Fruit fly (Drosophila melanogaster) whole organism, embryonic: Measurements from ENCODE around the gene CG34242.

Source experiments
- Atf-2 ChIP-seq: fragments of 200-800 bp; sonication (Bioruptor generic); optimal IDR thresholded peaks from 2 replicates; lab custom pipeline; 2016; ENCODE audit warnings: missing biosample characterization, missing genetic modification characterization
- Bdp1 ChIP-seq: fragments of 200-800 bp; sonication (Bioruptor generic); optimal IDR thresholded peaks from 3 replicates; lab custom pipeline; 2016; ENCODE audit warnings: missing biosample characterization, missing genetic modification characterization
- CG10209 ChIP-seq: fragments of 200-800 bp; sonication (Bioruptor generic); optimal IDR thresholded peaks from 3 replicates; lab custom pipeline; 2017; ENCODE audit warnings: missing biosample characterization, mild to moderate bottlenecking, missing genetic modification characterization, missing genetic modification reagents
- CG11456 ChIP-seq: fragments of 200-800 bp; sonication (Bioruptor generic); IDR thresholded peaks from 3 replicates; pipeline ENCODE4 v1.3.6; 2022; ENCODE audit warnings: missing biosample characterization, missing genetic modification characterization
- CG12769 ChIP-seq: fragments of 200-800 bp; sonication (Bioruptor generic); optimal IDR thresholded peaks from 2 replicates; lab custom pipeline; 2019; ENCODE audit warnings: missing biosample characterization, mild to moderate bottlenecking, missing genetic modification characterization, moderate library complexity
- CG15073 ChIP-seq: fragments of 200-800 bp; sonication (Bioruptor generic); optimal IDR thresholded peaks from 2 replicates; lab custom pipeline; 2016; ENCODE audit warnings: missing biosample characterization, missing genetic modification characterization
- CG1602 ChIP-seq: fragments of 200-800 bp; sonication (Bioruptor generic); optimal IDR thresholded peaks from 3 replicates; lab custom pipeline; 2016; ENCODE audit warnings: missing biosample characterization, missing genetic modification characterization
- CG17612 ChIP-seq: fragments of 200-800 bp; sonication (Bioruptor generic); IDR thresholded peaks from 2 replicates; pipeline ENCODE4 v1.3.6; 2022; ENCODE audit warnings: missing biosample characterization, missing genetic modification characterization
- CG2199 ChIP-seq: fragments of 200-800 bp; sonication (Bioruptor generic); IDR thresholded peaks from 3 replicates; pipeline ENCODE4 v1.3.6; 2022; ENCODE audit warnings: missing biosample characterization, missing genetic modification characterization
- CG31441 ChIP-seq: fragments of 200-800 bp; sonication (Bioruptor generic); IDR thresholded peaks from 2 replicates; pipeline ENCODE4 v1.3.6; 2022; ENCODE audit warnings: missing biosample characterization, missing genetic modification characterization
- CG32772 ChIP-seq: fragments of 200-800 bp; sonication (Bioruptor generic); IDR thresholded peaks from 2 replicates; pipeline ENCODE4 v1.3.6; 2022; ENCODE audit warnings: missing biosample characterization, missing genetic modification characterization
- CG4360 ChIP-seq: fragments of 200-800 bp; sonication (Bioruptor generic); IDR thresholded peaks from 2 replicates; pipeline ENCODE4 v1.3.6; 2022; ENCODE audit warnings: missing biosample characterization, missing genetic modification characterization
- CG7357 ChIP-seq: fragments of 200-800 bp; sonication (Bioruptor generic); IDR thresholded peaks from 3 replicates; pipeline ENCODE4 v1.3.6; 2022; ENCODE audit warnings: missing biosample characterization, missing genetic modification characterization
- CG7745 ChIP-seq: fragments of 200-800 bp; sonication (Bioruptor generic); optimal IDR thresholded peaks from 2 replicates; lab custom pipeline; 2018; ENCODE audit warnings: missing biosample characterization, mild to moderate bottlenecking, missing genetic modification characterization, moderate library complexity
- CG8944 ChIP-seq: fragments of 200-800 bp; sonication (Bioruptor generic); optimal IDR thresholded peaks from 3 replicates; lab custom pipeline; 2016; ENCODE audit warnings: missing biosample characterization, missing genetic modification characterization
- CG9215 ChIP-seq: fragments of 200-800 bp; sonication (Bioruptor generic); IDR thresholded peaks from 2 replicates; pipeline ENCODE4 v1.3.6; 2022; ENCODE audit warnings: missing biosample characterization, missing genetic modification characterization
- CoRest ChIP-seq: fragments of 200-800 bp; sonication (Bioruptor generic); optimal IDR thresholded peaks from 3 replicates; lab custom pipeline; 2018; ENCODE audit warnings: missing biosample characterization, mild to moderate bottlenecking, missing genetic modification characterization, moderate library complexity
- Dfd ChIP-seq, 2 experiments: fragments of >200 bp; optimal IDR thresholded peaks; 2 replicates each; lab custom pipeline; 2017; ENCODE audit warnings: missing biosample characterization in 2 of 2, missing genetic modification characterization in 2 of 2
- Dll ChIP-seq: fragments of 200-800 bp; sonication (Bioruptor generic); IDR thresholded peaks from 4 replicates; pipeline ENCODE4 v1.3.6; 2022; ENCODE audit warnings: missing biosample characterization, missing genetic modification characterization; ENCODE audit not compliant: partially characterized antibody
- Ets65A ChIP-seq: fragments of 200-800 bp; sonication (Bioruptor generic); peaks from one replicate; lab custom pipeline; 2016; ENCODE audit warnings: missing biosample characterization, missing genetic modification characterization
- Ets97D ChIP-seq: fragments of 200-800 bp; sonication (Bioruptor generic); optimal IDR thresholded peaks from 3 replicates; lab custom pipeline; 2016; ENCODE audit warnings: missing biosample characterization, missing genetic modification characterization
- H2.0 ChIP-seq: fragments of 200-800 bp; sonication (Bioruptor generic); IDR thresholded peaks from 2 replicates; pipeline ENCODE4 v1.3.6; 2022; ENCODE audit warnings: missing biosample characterization, missing genetic modification characterization
- Hr51 ChIP-seq, 2 experiments: fragments of 200-800 bp; sonication (Bioruptor generic); optimal IDR thresholded peaks; 2 replicates in 1 of 2; 3 replicates in 1 of 2; lab custom pipeline; 2016 to 2018; ENCODE audit warnings: missing biosample characterization in 2 of 2, missing genetic modification characterization in 2 of 2, mild to moderate bottlenecking in 1 of 2, moderate library complexity in 1 of 2
- MESR4 ChIP-seq: fragments of 200-800 bp; sonication (Bioruptor generic); optimal IDR thresholded peaks from 2 replicates; lab custom pipeline; 2018; ENCODE audit warnings: missing biosample characterization, mild to moderate bottlenecking, missing genetic modification characterization, moderate library complexity
- Med ChIP-seq: fragments of 200-800 bp; sonication (Bioruptor generic); peaks from one replicate; lab custom pipeline; 2016; ENCODE audit warnings: missing biosample characterization, missing genetic modification characterization, mild to moderate bottlenecking, inconsistent platforms, moderate library complexity
- Nf-YA ChIP-seq: fragments of 200-800 bp; sonication (Bioruptor generic); IDR thresholded peaks from 2 replicates; pipeline ENCODE4 v1.3.6; 2022; ENCODE audit warnings: missing biosample characterization, missing genetic modification characterization
- Pdp1 ChIP-seq, 2 experiments: fragments of 200-800 bp; sonication (Bioruptor generic); optimal IDR thresholded peaks; 3 replicates each; lab custom pipeline; 2016; ENCODE audit warnings: missing biosample characterization in 2 of 2, missing genetic modification characterization in 2 of 2, mild to moderate bottlenecking in 1 of 2, moderate library complexity in 1 of 2
- Rx ChIP-seq: fragments of 200-800 bp; sonication (Bioruptor generic); IDR thresholded peaks from 2 replicates; pipeline ENCODE4 v1.3.6; 2022; ENCODE audit warnings: missing biosample characterization, missing genetic modification characterization
- Sox100B ChIP-seq: fragments of 200-800 bp; sonication (Bioruptor generic); optimal IDR thresholded peaks from 3 replicates; lab custom pipeline; 2018; ENCODE audit warnings: missing biosample characterization, mild to moderate bottlenecking, missing genetic modification characterization
- al ChIP-seq: fragments of 200-800 bp; sonication (Bioruptor generic); IDR thresholded peaks from 2 replicates; pipeline ENCODE4 v1.3.6; 2022; ENCODE audit warnings: missing biosample characterization, missing genetic modification characterization
- amos ChIP-seq: fragments of 200-800 bp; sonication (Bioruptor generic); IDR thresholded peaks from 2 replicates; pipeline ENCODE4 v1.3.6; 2022; ENCODE audit warnings: missing biosample characterization, missing genetic modification characterization; ENCODE audit not compliant: partially characterized antibody
- bowl ChIP-seq: fragments of 200-800 bp; sonication (Bioruptor generic); IDR thresholded peaks from 2 replicates; pipeline ENCODE4 v1.3.6; 2022; ENCODE audit warnings: missing biosample characterization, missing genetic modification characterization
- ci ChIP-seq: fragments of 200-800 bp; sonication (Bioruptor generic); IDR thresholded peaks from 3 replicates; pipeline ENCODE4 v1.3.6; 2022; ENCODE audit warnings: missing biosample characterization, missing genetic modification characterization
- h ChIP-seq: fragments of >200 bp; optimal IDR thresholded peaks from 2 replicates; lab custom pipeline; 2017
- hbn ChIP-seq: fragments of 200-800 bp; sonication (Bioruptor generic); IDR thresholded peaks from 2 replicates; pipeline ENCODE4 v1.3.6; 2022; ENCODE audit warnings: missing biosample characterization, missing genetic modification characterization; ENCODE audit not compliant: partially characterized antibody
- ken ChIP-seq: fragments of 200-800 bp; sonication (Bioruptor generic); IDR thresholded peaks from 3 replicates; pipeline ENCODE4 v1.3.6; 2022; ENCODE audit warnings: missing biosample characterization, missing genetic modification characterization
- lab ChIP-seq: fragments of 200-800 bp; sonication (Bioruptor generic); optimal IDR thresholded peaks from 3 replicates; lab custom pipeline; 2017; ENCODE audit warnings: missing biosample characterization, missing genetic modification characterization, mild to moderate bottlenecking, moderate library complexity, missing genetic modification reagents
- org-1 ChIP-seq: fragments of 200-800 bp; sonication (Bioruptor generic); optimal IDR thresholded peaks from 2 replicates; lab custom pipeline; 2017; ENCODE audit warnings: missing biosample characterization, missing genetic modification characterization
- pan ChIP-seq, 4 experiments: fragments of >200 bp in 3 of 4; fragments of 200-800 bp in 1 of 4; sonication (Bioruptor generic) in 1 of 4; optimal IDR thresholded peaks in 3 of 4; IDR thresholded peaks in 1 of 4; 2 replicates each; pipeline versions ENCODE4 v1.3.6 to Lab custom; 2017 to 2022; ENCODE audit warnings: missing biosample characterization in 2 of 4, missing genetic modification characterization in 2 of 4, mixed read lengths in 1 of 4
- pho ChIP-seq: fragments of 200-800 bp; sonication (Bioruptor generic); optimal IDR thresholded peaks from 2 replicates; lab custom pipeline; 2016; ENCODE audit warnings: missing biosample characterization, missing genetic modification characterization
- pum ChIP-seq: fragments of 200-800 bp; sonication (Bioruptor generic); optimal IDR thresholded peaks from 2 replicates; lab custom pipeline; 2016; ENCODE audit warnings: missing biosample characterization, missing genetic modification characterization
- run ChIP-seq: fragments of 200-800 bp; sonication (Bioruptor generic); optimal IDR thresholded peaks from 3 replicates; lab custom pipeline; 2018; ENCODE audit warnings: missing biosample characterization, mild to moderate bottlenecking, missing genetic modification characterization
- sens ChIP-seq: fragments of 200-800 bp; sonication (Bioruptor generic); peaks from one replicate; lab custom pipeline; 2016; ENCODE audit warnings: missing biosample characterization, missing genetic modification characterization
- seq ChIP-seq: fragments of 200-800 bp; sonication (Bioruptor generic); IDR thresholded peaks from 2 replicates; pipeline ENCODE4 v1.3.6; 2022; ENCODE audit warnings: missing biosample characterization, missing genetic modification characterization
- wdn ChIP-seq: fragments of 200-800 bp; sonication (Bioruptor generic); IDR thresholded peaks from 2 replicates; pipeline ENCODE4 v1.3.6; 2022; ENCODE audit warnings: missing biosample characterization, missing genetic modification characterization

Gene CG34242

DNA sequence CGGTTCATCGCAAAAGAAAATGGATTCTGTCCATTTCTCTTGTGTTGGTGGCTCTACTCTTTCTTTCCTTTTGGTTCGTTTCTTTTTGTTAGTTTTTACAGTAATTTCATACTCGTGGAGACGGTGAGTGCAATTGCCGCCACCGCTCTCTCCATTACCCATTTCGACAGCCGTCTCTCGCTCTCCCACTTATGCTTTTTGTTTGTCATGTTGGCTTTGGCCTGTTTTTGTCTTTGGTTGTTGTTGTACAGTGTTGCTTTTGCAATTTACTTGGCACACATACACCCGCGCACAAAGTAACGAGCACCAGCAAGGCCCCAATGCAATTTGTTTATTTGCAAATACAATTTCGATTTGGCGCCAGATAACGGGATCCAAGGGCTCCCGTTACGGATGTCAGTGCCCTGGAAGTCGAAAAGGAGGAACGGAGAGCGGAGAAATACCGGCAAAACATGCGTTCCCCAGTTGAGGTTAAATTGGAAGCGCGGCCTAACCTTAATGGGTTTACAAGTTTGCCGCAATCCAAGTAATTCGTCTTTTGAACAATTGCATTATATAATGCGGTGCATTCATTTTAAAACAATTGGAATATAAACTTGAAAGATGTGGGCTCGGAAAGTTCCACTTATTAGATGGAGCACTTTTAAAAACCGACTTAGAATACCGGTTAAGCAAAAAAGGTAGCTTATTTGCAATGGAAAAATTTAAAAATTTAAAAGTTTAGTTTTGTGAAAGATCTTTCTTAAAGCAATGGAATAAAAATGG lies 17.9 kb upstream of the CG34242 start (continued):
- TF ChIP-seq CG2199 (GFP tag; lab: Robert Waterston, UW) (0 out of 3 replicates have a peak, but pooled peaks have one; percentile 7), hbn (GFP tag; lab: Robert Waterston, UW) (peak; percentile 15; the same call in 1 of the 2 replicates), CG4360 (GFP tag; lab: Robert Waterston, UW) (peak; percentile 68), CG10209 (GFP tag; lab: Kevin White, UChicago) (no peak)

DNA sequence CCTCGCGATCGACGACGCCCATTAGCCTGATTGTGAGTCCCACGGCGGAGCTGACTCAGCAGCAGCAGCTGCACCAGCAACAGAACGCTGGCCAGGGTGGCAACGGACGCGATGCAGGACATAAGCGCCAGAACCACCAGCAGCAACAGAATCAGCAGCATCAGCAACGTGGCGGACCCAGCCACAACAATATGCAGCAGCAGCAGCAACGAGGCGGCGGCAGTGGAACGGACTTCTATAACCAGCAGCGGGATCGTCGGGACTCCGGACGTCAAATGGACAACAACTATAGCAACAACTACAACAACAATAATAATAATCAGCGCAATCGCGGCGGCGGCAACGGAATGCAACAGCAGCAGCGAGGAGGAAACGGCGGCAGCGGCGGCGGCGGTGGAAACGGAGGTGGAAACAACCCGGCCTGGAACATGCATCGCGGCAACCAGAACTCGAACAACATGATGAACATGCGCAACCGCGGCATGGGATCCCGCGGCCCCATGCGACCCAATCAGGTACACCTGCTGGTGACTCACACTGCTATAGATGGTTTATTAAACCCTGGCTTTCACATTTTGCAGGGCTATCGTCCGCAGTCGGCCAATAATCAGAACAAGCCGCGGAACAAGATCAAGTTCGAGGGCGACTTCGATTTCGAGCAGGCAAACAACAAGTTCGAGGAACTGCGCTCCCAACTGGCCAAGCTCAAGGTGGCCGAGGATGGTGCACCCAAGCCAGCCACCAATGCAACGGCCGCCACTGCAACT lies 16.2 kb upstream of the CG34242 start:
- TF ChIP-seq pho (GFP tag; lab: Kevin White, UChicago) (no peak), CG12769 (tag; lab: Kevin White, UChicago) (no peak), Rx (no peak), Sox100B (GFP tag; lab: Kevin White, UChicago) (no peak), CG31441 (GFP tag; lab: Robert Waterston, UW) (no peak), amos (GFP tag; lab: Robert Waterston, UW) (no peak), Med (GFP tag; lab: Kevin White, UChicago) (peak; percentile 66), bowl (GFP tag; lab: Robert Waterston, UW) (no peak), Hr51 (GFP tag; optimal IDR thresholded peaks at IDR 0.05; lab: Kevin White, UChicago) (peak in 1 of 2 experiments; percentile 12), Pdp1 (GFP tag; optimal IDR thresholded peaks at IDR 0.05; lab: Kevin White, UChicago) (no peak), al (GFP tag; lab: Robert Waterston, UW) (0 out of 2 replicates have a peak, but pooled peaks have one; percentile 12), MESR4 (no peak), org-1 (no peak), CoRest (no peak), lab (GFP tag; lab: Kevin White, UChicago) (no peak), ci (GFP tag; lab: Robert Waterston, UW) (no peak), Nf-YA (0 out of 2 replicates have a peak, but pooled peaks have one; percentile 22), Dll (GFP tag; lab: Robert Waterston, UW) (no peak), CG15073 (GFP tag; lab: Kevin White, UChicago) (no peak), CG11456 (0 out of 3 replicates have a peak, but pooled peaks have one; percentile 58), CG7357 (no peak), wdn (GFP tag; lab: Robert Waterston, UW) (no peak), CG17612 (no peak), seq (GFP tag; lab: Robert Waterston, UW) (no peak), CG8944 (GFP tag; lab: Kevin White, UChicago) (peak; percentile 16), pan (optimal IDR thresholded peaks at IDR 0.05; lab: Kevin White, UChicago) (no peak), pan (GFP tag; optimal IDR thresholded peaks at IDR 0.05 in 1 of 2, IDR thresholded peaks at IDR 0.05 in 1 of 2) (no peak), ken (GFP tag; lab: Robert Waterston, UW) (no peak), Dfd (GFP tag; optimal IDR thresholded peaks at IDR 0.05; lab: Kevin White, UChicago) (peak in 1 of 2 experiments; percentile 81), Bdp1 (GFP tag; lab: Kevin White, UChicago) (no peak), sens (GFP tag; lab: Kevin White, UChicago) (peak; percentile 21), h (lab: Kevin White, UChicago) (no peak), CG1602 (GFP tag; lab: Kevin White, UChicago) (no peak), Ets97D (GFP tag; lab: Kevin White, UChicago) (no peak), run (tag; lab: Kevin White, UChicago) (no peak), CG9215 (GFP tag; lab: Robert Waterston, UW) (no peak), Ets65A (GFP tag; lab: Kevin White, UChicago) (peak; percentile 64), Atf-2 (no peak), CG7745 (no peak), pum (GFP tag; lab: Kevin White, UChicago) (no peak), H2.0 (GFP tag; lab: Robert Waterston, UW) (0 out of 2 replicates have a peak, but pooled peaks have one; percentile 11), CG10209 (GFP tag; lab: Kevin White, UChicago) (no peak), CG32772 (GFP tag; lab: Robert Waterston, UW) (no peak)
